Worm (Caenorhabditis elegans) whole organism, L4 larva: ENCODE results near the gene C52E4.12.

Source experiments
- ces-1 ChIP-seq: fragments of 150-350 bp; sonication (generic microtip); optimal IDR thresholded peaks from 4 replicates; lab custom pipeline; 2014; ENCODE audit warnings: missing biosample characterization, missing genetic modification reagents, missing genetic modification characterization
- fos-1 ChIP-seq: fragments of 150-350 bp; optimal IDR thresholded peaks from 2 replicates; lab custom pipeline; 2014; ENCODE audit warnings: missing biosample characterization, missing genetic modification characterization
- nhr-237 ChIP-seq: sonication (generic microtip); optimal IDR thresholded peaks from 2 replicates; lab custom pipeline; 2017; ENCODE audit warnings: missing biosample characterization, missing genetic modification characterization
- nhr-28 ChIP-seq: fragments of 150-350 bp; optimal IDR thresholded peaks from 2 replicates; lab custom pipeline; 2014; ENCODE audit warnings: missing biosample characterization, missing genetic modification characterization
- unc-62 ChIP-seq, 3 experiments: fragments of 150-350 bp in 1 of 3; sonication (generic microtip); optimal IDR thresholded peaks in 2 of 3; peaks in 1 of 3; 1 replicate in 1 of 3; 2 replicates in 2 of 3; lab custom pipeline; 2014 to 2017; ENCODE audit warnings: missing biosample characterization in 3 of 3, missing genetic modification characterization in 3 of 3, missing genetic modification reagents in 3 of 3, missing genotype in 1 of 3
- ztf-11 ChIP-seq: fragments of 150-350 bp; optimal IDR thresholded peaks from 2 replicates; lab custom pipeline; 2014; ENCODE audit warnings: missing biosample characterization, missing genetic modification characterization

DNA sequence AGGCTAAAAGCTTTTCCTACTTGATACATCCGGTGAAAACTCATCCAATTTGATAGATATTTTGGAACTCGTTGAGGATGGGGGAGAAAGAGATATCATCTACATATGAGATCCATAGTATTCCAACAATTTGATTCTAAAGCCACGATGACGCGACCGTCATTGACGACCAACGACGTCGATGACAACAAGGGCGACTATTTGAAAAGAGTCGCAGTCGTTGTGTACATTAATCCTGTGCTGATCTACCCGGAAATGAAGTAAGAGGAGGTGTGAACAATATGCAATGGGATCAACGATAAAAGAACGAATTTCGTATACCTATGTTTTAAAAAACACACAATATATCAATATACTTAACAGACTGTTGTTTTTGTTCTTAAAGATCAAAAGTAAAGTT is 32.2 kb downstream of the C52E4.12 start:
- TF ChIP-seq nhr-237 (tag; lab: Kevin White, UChicago): no peak
- TF ChIP-seq ces-1: no peak
- TF ChIP-seq nhr-28 (tag; lab: Kevin White, UChicago): no peak
- no peak for TF ChIP-seq unc-62 (GFP tag; optimal IDR thresholded peaks at IDR 0.05 in 1 of 2; lab: Kevin White, UChicago)
- TF ChIP-seq unc-62 (tag; optimal IDR thresholded peaks at IDR 0.05; lab: Kevin White, UChicago): no peak
- TF ChIP-seq fos-1 (tag; lab: Kevin White, UChicago): no peak
- TF ChIP-seq ztf-11 (tag; lab: Kevin White, UChicago): no peak
